Worm (Caenorhabditis elegans) whole organism, L4 larva: ENCODE data around the gene rme-6.

Source experiments
- F10B5.3 ChIP-seq: sonication (generic microtip); optimal IDR thresholded peaks from 2 replicates; lab custom pipeline; 2016; ENCODE audit warnings: mild to moderate bottlenecking, missing genetic modification characterization, missing compliant biosample characterization
- F26F4.8 ChIP-seq: fragments of 200-800 bp; sonication (Bioruptor generic); conservative IDR thresholded peaks from 2 replicates; pipeline ENCODE4 v1.3.6; 2022; ENCODE audit warnings: missing genetic modification characterization, missing compliant biosample characterization
- Y105C5A.15 ChIP-seq: fragments of 200-800 bp; sonication (Bioruptor generic); IDR thresholded peaks from 2 replicates; pipeline ENCODE4 v1.3.6; 2022; ENCODE audit warnings: missing genetic modification characterization, missing compliant biosample characterization
- Y48G9A.11 ChIP-seq: fragments of 200-800 bp; sonication (Bioruptor generic); IDR thresholded peaks from 2 replicates; pipeline ENCODE4 v1.3.6; 2022; ENCODE audit warnings: missing genetic modification reagents, missing genetic modification characterization, missing compliant biosample characterization
- Y5F2A.4 ChIP-seq: fragments of 200-800 bp; sonication (Bioruptor generic); optimal IDR thresholded peaks from 2 replicates; lab custom pipeline; 2018; ENCODE audit warnings: mild to moderate bottlenecking, missing genetic modification characterization, missing compliant biosample characterization
- Y75B8A.6 ChIP-seq: fragments of 200-800 bp; sonication (Bioruptor generic); IDR thresholded peaks from 2 replicates; pipeline ENCODE4 v1.3.6; 2022; ENCODE audit warnings: missing genetic modification reagents, missing genetic modification characterization, missing compliant biosample characterization
- ZK546.5 ChIP-seq, 2 experiments: sonication (generic microtip); optimal IDR thresholded peaks; 2 replicates each; lab custom pipeline; 2017; ENCODE audit warnings: missing biosample characterization in 2 of 2, missing genetic modification characterization in 2 of 2
- aha-1 ChIP-seq: fragments of 150-350 bp; peaks from one replicate; lab custom pipeline; 2014; ENCODE audit warnings: missing biosample characterization, missing genetic modification characterization
- ceh-32 ChIP-seq: sonication (generic microtip); optimal IDR thresholded peaks from 2 replicates; lab custom pipeline; 2016; ENCODE audit warnings: mild to moderate bottlenecking, missing genetic modification characterization, missing compliant biosample characterization; ENCODE audit not compliant: poor library complexity
- ceh-62 ChIP-seq: sonication (generic microtip); optimal IDR thresholded peaks from 2 replicates; lab custom pipeline; 2017; ENCODE audit warnings: missing biosample characterization, missing genetic modification characterization
- ceh-82 ChIP-seq: sonication (generic microtip); optimal IDR thresholded peaks from 2 replicates; lab custom pipeline; 2017; ENCODE audit warnings: missing biosample characterization, missing genetic modification characterization
- ces-1 ChIP-seq: fragments of 150-350 bp; sonication (generic microtip); optimal IDR thresholded peaks from 4 replicates; lab custom pipeline; 2014; ENCODE audit warnings: missing biosample characterization, missing genetic modification reagents, missing genetic modification characterization
- cey-2 ChIP-seq: sonication (generic microtip); optimal IDR thresholded peaks from 3 replicates; lab custom pipeline; 2017; ENCODE audit warnings: missing genetic modification characterization, mild to moderate bottlenecking, missing compliant biosample characterization, antibody characterized with exemption, borderline replicate concordance; ENCODE audit not compliant: insufficient read depth
- ctbp-1 ChIP-seq: fragments of 200-800 bp; sonication (Bioruptor generic); IDR thresholded peaks from 2 replicates; pipeline ENCODE4 v1.3.6; 2022; ENCODE audit warnings: missing genetic modification reagents, missing genetic modification characterization, missing compliant biosample characterization
- daf-12 ChIP-seq: fragments of 150-350 bp; optimal IDR thresholded peaks from 2 replicates; lab custom pipeline; 2014; ENCODE audit warnings: missing biosample characterization, missing genetic modification reagents, missing genetic modification characterization
- egl-27 ChIP-seq: sonication (generic microtip); optimal IDR thresholded peaks from 3 replicates; lab custom pipeline; 2017; ENCODE audit warnings: missing biosample characterization, missing genetic modification reagents, missing genetic modification characterization
- egl-43 ChIP-seq: fragments of 200-800 bp; sonication (Bioruptor generic); IDR thresholded peaks from 2 replicates; pipeline ENCODE4 v1.3.6; 2022; ENCODE audit warnings: missing genetic modification reagents, missing genetic modification characterization, missing compliant biosample characterization
- hif-1 ChIP-seq, 2 experiments: sonication (generic microtip); optimal IDR thresholded peaks; 2 replicates each; lab custom pipeline; 2016 to 2017; ENCODE audit warnings: missing compliant biosample characterization in 2 of 2, missing genetic modification characterization in 2 of 2, missing genetic modification reagents in 2 of 2, missing genotype in 2 of 2, mild to moderate bottlenecking in 1 of 2
- hlh-30 ChIP-seq: sonication (generic microtip); optimal IDR thresholded peaks from 2 replicates; lab custom pipeline; 2017; ENCODE audit warnings: antibody characterized with exemption, mild to moderate bottlenecking, missing genetic modification characterization, missing compliant biosample characterization; ENCODE audit not compliant: insufficient read depth
- lin-38 ChIP-seq: fragments of 200-800 bp; sonication (Bioruptor generic); IDR thresholded peaks from 2 replicates; pipeline ENCODE4 v1.3.6; 2022; ENCODE audit warnings: missing genetic modification reagents, missing genetic modification characterization, missing compliant biosample characterization
- lsy-2 ChIP-seq, 2 experiments: fragments of 150-350 bp in 1 of 2; sonication (generic microtip) in 1 of 2; optimal IDR thresholded peaks; 2 replicates each; lab custom pipeline; 2014 to 2017; ENCODE audit warnings: missing biosample characterization in 2 of 2, missing genetic modification characterization in 2 of 2
- madf-5 ChIP-seq, 2 experiments: fragments of 200-800 bp; sonication (Bioruptor generic); IDR thresholded peaks; 2 replicates each; pipeline ENCODE4 v1.3.6; 2022; ENCODE audit warnings: missing compliant biosample characterization in 2 of 2, missing genetic modification characterization in 2 of 2
- mdl-1 ChIP-seq, 2 experiments: fragments of 150-350 bp in 1 of 2; sonication (generic microtip) in 1 of 2; optimal IDR thresholded peaks; 2 replicates each; lab custom pipeline; 2014 to 2017; ENCODE audit warnings: missing biosample characterization in 2 of 2, missing genetic modification characterization in 2 of 2
- mdt-29 ChIP-seq: fragments of 200-800 bp; sonication (Bioruptor generic); IDR thresholded peaks from 2 replicates; pipeline ENCODE4 v1.3.6; 2022; ENCODE audit warnings: missing genetic modification reagents, missing genetic modification characterization, missing compliant biosample characterization
- mep-1 ChIP-seq: fragments of 150-350 bp; sonication (generic microtip); optimal IDR thresholded peaks from 3 replicates; lab custom pipeline; 2014; ENCODE audit warnings: missing biosample characterization, missing genetic modification characterization
- mes-2 ChIP-seq: sonication (generic microtip); optimal IDR thresholded peaks from 2 replicates; lab custom pipeline; 2016; ENCODE audit warnings: missing genotype, mild to moderate bottlenecking, missing genetic modification characterization, missing compliant biosample characterization; ENCODE audit not compliant: poor library complexity, severe bottlenecking
- nhr-10 ChIP-seq: fragments of 150-350 bp; optimal IDR thresholded peaks from 2 replicates; lab custom pipeline; 2014; ENCODE audit warnings: missing biosample characterization, missing genetic modification characterization
- nhr-28 ChIP-seq: fragments of 150-350 bp; optimal IDR thresholded peaks from 2 replicates; lab custom pipeline; 2014; ENCODE audit warnings: missing biosample characterization, missing genetic modification characterization
- nhr-6 ChIP-seq: fragments of 150-350 bp; optimal IDR thresholded peaks from 2 replicates; lab custom pipeline; 2014; ENCODE audit warnings: missing biosample characterization, missing genetic modification characterization
- nhr-77 ChIP-seq: fragments of 150-350 bp; optimal IDR thresholded peaks from 2 replicates; lab custom pipeline; 2014; ENCODE audit warnings: missing biosample characterization, missing genetic modification characterization
- pha-4 ChIP-seq, 2 experiments: fragments of 150-350 bp in 1 of 2; fragments of 200-800 bp in 1 of 2; sonication (Bioruptor generic) in 1 of 2; IDR thresholded peaks in 1 of 2; optimal IDR thresholded peaks in 1 of 2; 2 replicates each; pipeline versions ENCODE4 v1.3.6 to Lab custom; 2014 to 2022; ENCODE audit warnings: missing genetic modification characterization in 2 of 2, missing genetic modification reagents in 2 of 2, missing biosample characterization in 1 of 2, missing compliant biosample characterization in 1 of 2
- rbr-2 ChIP-seq: sonication (generic microtip); optimal IDR thresholded peaks from 2 replicates; lab custom pipeline; 2016; ENCODE audit warnings: missing genotype, missing genetic modification characterization, missing compliant biosample characterization
- set-16 ChIP-seq: fragments of 200-800 bp; sonication (Bioruptor generic); IDR thresholded peaks from 2 replicates; pipeline ENCODE4 v1.3.6; 2022; ENCODE audit warnings: missing genetic modification reagents, missing genetic modification characterization, missing compliant biosample characterization
- tag-97 ChIP-seq: fragments of 200-800 bp; sonication (Bioruptor generic); IDR thresholded peaks from 2 replicates; pipeline ENCODE4 v1.3.6; 2022; ENCODE audit warnings: missing genetic modification characterization, missing compliant biosample characterization
- tra-1 ChIP-seq: fragments of 200-800 bp; sonication (Bioruptor generic); IDR thresholded peaks from 2 replicates; pipeline ENCODE4 v1.3.6; 2022; ENCODE audit warnings: missing genetic modification reagents, missing genetic modification characterization, missing compliant biosample characterization
- unc-62 ChIP-seq, 3 experiments: fragments of 150-350 bp in 1 of 3; sonication (generic microtip); optimal IDR thresholded peaks in 2 of 3; peaks in 1 of 3; 1 replicate in 1 of 3; 2 replicates in 2 of 3; lab custom pipeline; 2014 to 2017; ENCODE audit warnings: missing biosample characterization in 3 of 3, missing genetic modification characterization in 3 of 3, missing genetic modification reagents in 3 of 3, missing genotype in 1 of 3
- zfp-2 ChIP-seq: sonication (generic microtip); optimal IDR thresholded peaks from 2 replicates; lab custom pipeline; 2016; ENCODE audit warnings: mild to moderate bottlenecking, missing genetic modification characterization, missing compliant biosample characterization
- zfp-3 ChIP-seq: fragments of 200-800 bp; sonication (Bioruptor generic); conservative IDR thresholded peaks from 2 replicates; pipeline ENCODE4 v1.3.6; 2022; ENCODE audit warnings: missing genetic modification reagents, missing genetic modification characterization, missing compliant biosample characterization
- zip-2 ChIP-seq: fragments of 150-350 bp; optimal IDR thresholded peaks from 2 replicates; lab custom pipeline; 2014; ENCODE audit warnings: missing biosample characterization, missing genetic modification characterization
- ztf-11 ChIP-seq: fragments of 150-350 bp; optimal IDR thresholded peaks from 2 replicates; lab custom pipeline; 2014; ENCODE audit warnings: missing biosample characterization, missing genetic modification characterization
- ztf-7 ChIP-seq: fragments of 150-350 bp; optimal IDR thresholded peaks from 2 replicates; lab custom pipeline; 2014; ENCODE audit warnings: missing biosample characterization, missing genetic modification characterization

rme-6 gene

ce11 chrX:1120326-1120725 is 23.4 kb downstream of the rme-6 start:
- TF ChIP-seq nhr-77 (tag; lab: Kevin White, UChicago) = no peak
- TF ChIP-seq F26F4.8 = no peak
- no peak for TF ChIP-seq ceh-62 (tag; lab: Kevin White, UChicago)
- peak; percentile 12 for TF ChIP-seq mes-2 (tag; lab: Kevin White, UChicago)
- TF ChIP-seq ces-1 (GFP tag; lab: Kevin White, UChicago) = peak; percentile 16
- no peak for TF ChIP-seq rbr-2 (tag; lab: Kevin White, UChicago)
- no peak for TF ChIP-seq lin-38 (GFP tag; lab: Robert Waterston, UW)
- no peak for TF ChIP-seq tra-1 (GFP tag; lab: Robert Waterston, UW)
- no peak for TF ChIP-seq ceh-82 (tag; lab: Kevin White, UChicago)
- no peak for TF ChIP-seq pha-4 (GFP tag; IDR thresholded peaks at IDR 0.05; lab: Robert Waterston, UW)
- TF ChIP-seq pha-4 (tag; optimal IDR thresholded peaks at IDR 0.05; lab: Kevin White, UChicago) = no peak
- TF ChIP-seq tag-97 = no peak
- no peak for TF ChIP-seq hif-1 (tag; optimal IDR thresholded peaks at IDR 0.05; lab: Kevin White, UChicago)
- no peak for TF ChIP-seq cey-2 (tag; lab: Kevin White, UChicago)
- no peak for TF ChIP-seq zfp-2 (tag; lab: Kevin White, UChicago)
- TF ChIP-seq mdt-29 (GFP tag; lab: Robert Waterston, UW) = no peak
- no peak for TF ChIP-seq madf-5 (GFP tag; IDR thresholded peaks at IDR 0.05; lab: Robert Waterston, UW)
- no peak for TF ChIP-seq egl-27 (tag; lab: Kevin White, UChicago)
- TF ChIP-seq daf-12 (tag; lab: Kevin White, UChicago) = no peak
- TF ChIP-seq nhr-28 (tag; lab: Kevin White, UChicago) = no peak
- TF ChIP-seq ctbp-1 (GFP tag; lab: Robert Waterston, UW) = no peak
- no peak for TF ChIP-seq ZK546.5 (tag; optimal IDR thresholded peaks at IDR 0.05; lab: Kevin White, UChicago)
- no peak for TF ChIP-seq nhr-10 (tag; lab: Kevin White, UChicago)
- no peak for TF ChIP-seq ceh-32 (tag; lab: Kevin White, UChicago)
- TF ChIP-seq hlh-30 (tag; lab: Kevin White, UChicago) = peak; percentile 21
- peak in 1 of 2 experiments; percentile 35 for TF ChIP-seq lsy-2 (tag; optimal IDR thresholded peaks at IDR 0.05; lab: Kevin White, UChicago)
- no peak for TF ChIP-seq zip-2 (tag; lab: Kevin White, UChicago)
- no peak for TF ChIP-seq F10B5.3 (tag; lab: Kevin White, UChicago)
- TF ChIP-seq set-16 (GFP tag; lab: Robert Waterston, UW) = peak; percentile 37; the same call in 1 of the 2 replicates
- peak; percentile 4 for TF ChIP-seq mep-1 (tag; lab: Kevin White, UChicago)
- no peak for TF ChIP-seq Y5F2A.4 (GFP tag; lab: Kevin White, UChicago)
- TF ChIP-seq ztf-7 (tag; lab: Kevin White, UChicago) = no peak
- no peak for TF ChIP-seq nhr-6 (tag; lab: Kevin White, UChicago)
- no peak for TF ChIP-seq Y75B8A.6 (GFP tag; lab: Robert Waterston, UW)
- no peak for TF ChIP-seq ztf-11 (tag; lab: Kevin White, UChicago)
- TF ChIP-seq aha-1 (tag; lab: Kevin White, UChicago) = peak; percentile 20
- no peak for TF ChIP-seq zfp-3 (GFP tag; lab: Robert Waterston, UW)
- TF ChIP-seq Y105C5A.15 (GFP tag; lab: Robert Waterston, UW) = no peak
- TF ChIP-seq mdl-1 (tag; optimal IDR thresholded peaks at IDR 0.05; lab: Kevin White, UChicago) = no peak
- TF ChIP-seq egl-43 (GFP tag; lab: Robert Waterston, UW) = no peak
- TF ChIP-seq unc-62 (GFP tag; optimal IDR thresholded peaks at IDR 0.05 in 1 of 2; lab: Kevin White, UChicago) = peak in 1 of 2 experiments; percentile 61
- TF ChIP-seq unc-62 (tag; optimal IDR thresholded peaks at IDR 0.05; lab: Kevin White, UChicago) = no peak
- TF ChIP-seq Y48G9A.11 (GFP tag; lab: Robert Waterston, UW) = no peak
